Worm (Caenorhabditis elegans) whole organism, L2 larva: ENCODE data around the gene rap-1.

Experiments used
- R02D3.7 ChIP-seq: fragments of 150-350 bp; optimal IDR thresholded peaks from 2 replicates; lab custom pipeline; 2014; ENCODE audit warnings: missing biosample characterization, missing genetic modification characterization
- fos-1 ChIP-seq: fragments of 150-350 bp; optimal IDR thresholded peaks from 2 replicates; lab custom pipeline; 2014; ENCODE audit warnings: missing biosample characterization, missing genetic modification characterization
- lin-13 ChIP-seq: fragments of 150-350 bp; optimal IDR thresholded peaks from 2 replicates; lab custom pipeline; 2014; ENCODE audit warnings: missing biosample characterization, missing genetic modification reagents, missing genetic modification characterization
- mdl-1 ChIP-seq, 2 experiments: fragments of 150-350 bp in 1 of 2; sonication (generic microtip) in 1 of 2; optimal IDR thresholded peaks; 2 replicates each; lab custom pipeline; 2017; ENCODE audit warnings: missing biosample characterization in 2 of 2, missing genetic modification characterization in 2 of 2
- nhr-10 ChIP-seq: sonication (generic microtip); optimal IDR thresholded peaks from 2 replicates; lab custom pipeline; 2017; ENCODE audit warnings: missing biosample characterization, missing genetic modification characterization
- nhr-23 ChIP-seq: fragments of 150-350 bp; optimal IDR thresholded peaks from 2 replicates; lab custom pipeline; 2014; ENCODE audit warnings: missing biosample characterization, missing genetic modification reagents, missing genetic modification characterization
- nhr-6 ChIP-seq: fragments of 150-350 bp; optimal IDR thresholded peaks from 2 replicates; lab custom pipeline; 2014; ENCODE audit warnings: missing biosample characterization, missing genetic modification characterization
- unc-62 ChIP-seq: fragments of 150-350 bp; optimal IDR thresholded peaks from 2 replicates; lab custom pipeline; 2014; ENCODE audit warnings: missing biosample characterization, missing genetic modification reagents, missing genetic modification characterization
- zag-1 ChIP-seq: fragments of 150-350 bp; optimal IDR thresholded peaks from 2 replicates; lab custom pipeline; 2014; ENCODE audit warnings: missing biosample characterization, missing genetic modification characterization
- ztf-4 ChIP-seq: fragments of 150-350 bp; optimal IDR thresholded peaks from 2 replicates; lab custom pipeline; 2014; ENCODE audit warnings: missing biosample characterization, missing genetic modification characterization

ce11 chrIV:8956189-8956588, 37.5 kb upstream of the rap-1 start, which contains the start of gene tpra-1:
- TF ChIP-seq mdl-1 (tag; optimal IDR thresholded peaks at IDR 0.05; lab: Kevin White, UChicago) (no peak), ztf-4 (tag; lab: Kevin White, UChicago) (no peak), nhr-6 (tag; lab: Kevin White, UChicago) (no peak), unc-62 (GFP tag; lab: Kevin White, UChicago) (no peak), fos-1 (tag; lab: Kevin White, UChicago) (no peak), nhr-23 (no peak), nhr-10 (tag; lab: Kevin White, UChicago) (no peak), zag-1 (tag; lab: Kevin White, UChicago) (no peak), lin-13 (GFP tag; lab: Kevin White, UChicago) (no peak), R02D3.7 (tag; lab: Kevin White, UChicago) (no peak)
